Fruit fly (Drosophila melanogaster): ENCODE data around the gene CG34296.

CG34296 gene

dm6 chr3R:29764249-29765042 is 42.1 kb downstream of the CG34296 start:
- no peak for TF ChIP-seq svp (GFP tag)
- no peak for TF ChIP-seq CG11762 (GFP tag; optimal IDR thresholded peaks at IDR 0.05; ENCODE audit: insufficient read depth)
- TF ChIP-seq spab (GFP tag; optimal IDR thresholded peaks at IDR 0.05), result no peak
- no peak for TF ChIP-seq cyc (GFP tag; optimal IDR thresholded peaks at IDR 0.05)
- TF ChIP-seq ss (GFP tag; optimal IDR thresholded peaks at IDR 0.05), result peak in 1 of 2 experiments; percentile 39
- no peak for TF ChIP-seq CG8632 (GFP tag; optimal IDR thresholded peaks at IDR 0.05)
- no peak for TF ChIP-seq net (GFP tag; optimal IDR thresholded peaks at IDR 0.05)
- TF ChIP-seq Eip78C (GFP tag), result peak; percentile 56
- no peak for TF ChIP-seq Hr38 (GFP tag; optimal IDR thresholded peaks at IDR 0.05)

- no peak for TF ChIP-seq Eip75B (GFP tag; optimal IDR thresholded peaks at IDR 0.05)
- 0 out of 3 replicates have a peak, but pooled peaks have one; percentile 33 for TF ChIP-seq CG6163 (GFP tag; IDR thresholded peaks at IDR 0.05)
- TF ChIP-seq CG3919 (GFP tag; optimal IDR thresholded peaks at IDR 0.05), result peak; percentile 18
- TF ChIP-seq Gug (GFP tag; IDR thresholded peaks at IDR 0.05), result no peak
- TF ChIP-seq CG4318 (GFP tag; optimal IDR thresholded peaks at IDR 0.05), result no peak
- peak; percentile 11 for TF ChIP-seq CG6808 (GFP tag; optimal IDR thresholded peaks at IDR 0.05)
- peak; percentile 26 for TF ChIP-seq Met (GFP tag; optimal IDR thresholded peaks at IDR 0.05)
- TF ChIP-seq net (GFP tag; optimal IDR thresholded peaks at IDR 0.05), result no peak
- peak; percentile 25 for TF ChIP-seq Sox102F (GFP tag; optimal IDR thresholded peaks at IDR 0.05)
- TF ChIP-seq CG10631 (GFP tag; optimal IDR thresholded peaks at IDR 0.05), result no peak
- no peak for TF ChIP-seq Hr39 (GFP tag; optimal IDR thresholded peaks at IDR 0.05)
- peak in 1 of 2 experiments; percentile 31 for TF ChIP-seq ss (GFP tag; optimal IDR thresholded peaks at IDR 0.05)
- peak; percentile 33; the same call in 2 of the 3 replicates for TF ChIP-seq eg (GFP tag; IDR thresholded peaks at IDR 0.05)
- peak; percentile 23 for TF ChIP-seq vri (GFP tag; optimal IDR thresholded peaks at IDR 0.05)
- peak; percentile 11 for TF ChIP-seq CG10669 (GFP tag; optimal IDR thresholded peaks at IDR 0.05)
- peak; percentile 48 for TF ChIP-seq svp (GFP tag)
- TF ChIP-seq pdm3 (GFP tag; optimal IDR thresholded peaks at IDR 0.05), result no peak
- TF ChIP-seq Hr4 (GFP tag; optimal IDR thresholded peaks at IDR 0.05), result no peak
- no peak for TF ChIP-seq dsx (GFP tag; optimal IDR thresholded peaks at IDR 0.05; ENCODE audit: poor library complexity, severe bottlenecking)
- no peak for TF ChIP-seq CG6276 (GFP tag; optimal IDR thresholded peaks at IDR 0.05)
- peak; percentile 54 for TF ChIP-seq Eip78C (GFP tag)
- peak; percentile 55 for TF ChIP-seq CG6854 (GFP tag; optimal IDR thresholded peaks at IDR 0.05)
- TF ChIP-seq Eip93F (GFP tag; optimal IDR thresholded peaks at IDR 0.05), result peak; percentile 47
Measured at dm6 chr3R:29765267-29766095, 43.1 kb downstream of the CG34296 start, which contains the start of gene kay. Gene kay (plus strand): TSS chr3R:29765995.

- TF ChIP-seq CG3919 (GFP tag; optimal IDR thresholded peaks at IDR 0.05) (peak; percentile 9), cyc (GFP tag; optimal IDR thresholded peaks at IDR 0.05) (no peak), CG8119 (GFP tag; IDR thresholded peaks at IDR 0.05) (no peak)
Measured at dm6 chr3R:29767236-29767635, 44.9 kb downstream of the CG34296 start.

- TF ChIP-seq CG6163 (GFP tag; IDR thresholded peaks at IDR 0.05) (0 out of 3 replicates have a peak, but pooled peaks have one; percentile 6), OdsH (GFP tag; optimal IDR thresholded peaks at IDR 0.05) (no peak)
Measured at dm6 chr3R:29770930-29771329, 48.6 kb downstream of the CG34296 start.

- TF ChIP-seq Ets96B (tag; optimal IDR thresholded peaks at IDR 0.05), result no peak
- TF ChIP-seq ss (GFP tag; optimal IDR thresholded peaks at IDR 0.05), result peak in 1 of 2 experiments; percentile 46
- no peak for TF ChIP-seq Met (GFP tag; optimal IDR thresholded peaks at IDR 0.05)
- TF ChIP-seq CG9139 (GFP tag; optimal IDR thresholded peaks at IDR 0.05), result no peak
- TF ChIP-seq Eip75B (GFP tag; optimal IDR thresholded peaks at IDR 0.05), result no peak
- TF ChIP-seq CG8632 (GFP tag; optimal IDR thresholded peaks at IDR 0.05), result no peak
- no peak for TF ChIP-seq Ets21C (GFP tag; optimal IDR thresholded peaks at IDR 0.05)
- TF ChIP-seq CG6792 (GFP tag; optimal IDR thresholded peaks at IDR 0.05), result no peak
- TF ChIP-seq CG6163 (GFP tag; IDR thresholded peaks at IDR 0.05), result no peak
- TF ChIP-seq CG32006 (GFP tag; optimal IDR thresholded peaks at IDR 0.05), result no peak
- TF ChIP-seq CG10631 (GFP tag; optimal IDR thresholded peaks at IDR 0.05), result no peak
- TF ChIP-seq Lpt (GFP tag; optimal IDR thresholded peaks at IDR 0.05), result no peak
- no peak for TF ChIP-seq Gug (GFP tag; IDR thresholded peaks at IDR 0.05)
- TF ChIP-seq CG31627 (GFP tag; optimal IDR thresholded peaks at IDR 0.05), result no peak
- TF ChIP-seq CG8119 (GFP tag; IDR thresholded peaks at IDR 0.05), result peak; percentile 27; the same call in 1 of the 3 replicates
- no peak for TF ChIP-seq lz (GFP tag; optimal IDR thresholded peaks at IDR 0.05)
- no peak for TF ChIP-seq Sox102F (GFP tag; optimal IDR thresholded peaks at IDR 0.05)
- no peak for TF ChIP-seq Smox (GFP tag; optimal IDR thresholded peaks at IDR 0.05)
- no peak for TF ChIP-seq fd59A (GFP tag; optimal IDR thresholded peaks at IDR 0.05)
Measured at dm6 chr3R:29771645-29772089, 49.3 kb downstream of the CG34296 start.
